Fruit fly (Drosophila melanogaster) whole organism, embryonic: ENCODE measurements around the gene velo.
A peak's percentile ranks its signal among the peaks of the same experiment; 100 is the strongest.

Experiments
- Bgb ChIP-seq: fragments of 200-800 bp; sonication (Bioruptor generic); IDR thresholded peaks from 2 replicates; pipeline ENCODE4 v1.3.6; 2022; ENCODE audit warnings: missing biosample characterization, missing genetic modification characterization; ENCODE audit not compliant: partially characterized antibody
- Blimp-1 ChIP-seq: fragments of 200-800 bp; sonication (Bioruptor generic); optimal IDR thresholded peaks from 3 replicates; lab custom pipeline; 2018; ENCODE audit warnings: missing biosample characterization, missing genetic modification characterization, mild to moderate bottlenecking, moderate library complexity, missing genetic modification reagents
- BtbVII ChIP-seq: fragments of 200-800 bp; sonication (Bioruptor generic); optimal IDR thresholded peaks from 3 replicates; lab custom pipeline; 2017; ENCODE audit warnings: missing biosample characterization, mild to moderate bottlenecking, missing genetic modification characterization
- CG10267 ChIP-seq: fragments of 200-800 bp; sonication (Bioruptor generic); optimal IDR thresholded peaks from 2 replicates; lab custom pipeline; 2018; ENCODE audit warnings: missing biosample characterization, mild to moderate bottlenecking, missing genetic modification characterization, moderate library complexity
- CG11560 ChIP-seq: fragments of 200-800 bp; sonication (Bioruptor generic); IDR thresholded peaks from 3 replicates; pipeline ENCODE4 v1.3.6; 2022; ENCODE audit warnings: missing biosample characterization, missing genetic modification characterization
- CG12236 ChIP-seq: fragments of 200-800 bp; sonication (Bioruptor generic); optimal IDR thresholded peaks from 2 replicates; lab custom pipeline; 2016; ENCODE audit warnings: missing biosample characterization, missing genetic modification characterization
- CG15696 ChIP-seq: fragments of 200-800 bp; sonication (Bioruptor generic); optimal IDR thresholded peaks from 2 replicates; lab custom pipeline; 2019; ENCODE audit warnings: missing biosample characterization, mild to moderate bottlenecking, missing genetic modification characterization, moderate library complexity
- CG16815 ChIP-seq: fragments of 200-800 bp; sonication (Bioruptor generic); optimal IDR thresholded peaks from 3 replicates; lab custom pipeline; 2017; ENCODE audit warnings: missing biosample characterization, mild to moderate bottlenecking, missing genetic modification characterization
- CG18011 ChIP-seq: fragments of 200-800 bp; sonication (Bioruptor generic); optimal IDR thresholded peaks from 2 replicates; lab custom pipeline; 2017; ENCODE audit warnings: missing biosample characterization, missing genetic modification characterization, mild to moderate bottlenecking, moderate library complexity, missing genotype
- CG18619 ChIP-seq: fragments of 200-800 bp; sonication (Bioruptor generic); optimal IDR thresholded peaks from 3 replicates; lab custom pipeline; 2017; ENCODE audit warnings: missing biosample characterization, mild to moderate bottlenecking, missing genetic modification characterization
- CG18764 ChIP-seq: fragments of 200-800 bp; sonication (Bioruptor generic); optimal IDR thresholded peaks from 3 replicates; lab custom pipeline; 2016; ENCODE audit warnings: missing biosample characterization, missing genetic modification characterization
- CG31365 ChIP-seq: fragments of 200-800 bp; sonication (Bioruptor generic); optimal IDR thresholded peaks from 2 replicates; lab custom pipeline; 2018; ENCODE audit warnings: missing biosample characterization, mild to moderate bottlenecking, missing genetic modification characterization
- CG42726 ChIP-seq: fragments of 200-800 bp; sonication (Bioruptor generic); IDR thresholded peaks from 2 replicates; pipeline ENCODE4 v1.3.6; 2022; ENCODE audit warnings: missing biosample characterization, missing genetic modification characterization; ENCODE audit not compliant: partially characterized antibody
- CG7556 ChIP-seq: fragments of 200-800 bp; sonication (Bioruptor generic); optimal IDR thresholded peaks from 2 replicates; lab custom pipeline; 2017; ENCODE audit warnings: missing biosample characterization, mild to moderate bottlenecking, missing genetic modification characterization
- CG7786 ChIP-seq: fragments of 200-800 bp; sonication (Bioruptor generic); optimal IDR thresholded peaks from 2 replicates; lab custom pipeline; 2016; ENCODE audit warnings: missing biosample characterization, missing genetic modification characterization
- CG8089 ChIP-seq: fragments of 200-800 bp; sonication (Bioruptor generic); optimal IDR thresholded peaks from 3 replicates; lab custom pipeline; 2016; ENCODE audit warnings: missing biosample characterization, missing genetic modification characterization
- CG9437 ChIP-seq: fragments of 200-800 bp; sonication (Bioruptor generic); optimal IDR thresholded peaks from 2 replicates; lab custom pipeline; 2018; ENCODE audit warnings: missing biosample characterization, mild to moderate bottlenecking, missing genetic modification characterization
- CG9932 ChIP-seq: fragments of 200-800 bp; sonication (Bioruptor generic); IDR thresholded peaks from 2 replicates; pipeline ENCODE4 v1.3.6; 2022; ENCODE audit warnings: missing biosample characterization, missing genetic modification characterization
- CrebB ChIP-seq: fragments of 200-800 bp; sonication (Bioruptor generic); optimal IDR thresholded peaks from 3 replicates; lab custom pipeline; 2018; ENCODE audit warnings: missing biosample characterization, mild to moderate bottlenecking, missing genetic modification characterization
- Dek ChIP-seq: fragments of 200-800 bp; sonication (Bioruptor generic); optimal IDR thresholded peaks from 3 replicates; lab custom pipeline; 2019; ENCODE audit warnings: missing biosample characterization, mild to moderate bottlenecking, missing genetic modification characterization, moderate library complexity
- Fer1 ChIP-seq: fragments of 200-800 bp; sonication (Bioruptor generic); optimal IDR thresholded peaks from 2 replicates; lab custom pipeline; 2017; ENCODE audit warnings: missing biosample characterization, mild to moderate bottlenecking, missing genetic modification characterization
- HLH3B ChIP-seq: fragments of 200-800 bp; sonication (Bioruptor generic); IDR thresholded peaks from 2 replicates; pipeline ENCODE4 v1.3.6; 2022; ENCODE audit warnings: missing biosample characterization, missing genetic modification characterization
- Hr51 ChIP-seq, 2 experiments: fragments of 200-800 bp; sonication (Bioruptor generic); optimal IDR thresholded peaks; 2 replicates in 1 of 2; 3 replicates in 1 of 2; lab custom pipeline; 2016 to 2018; ENCODE audit warnings: missing biosample characterization in 2 of 2, missing genetic modification characterization in 2 of 2, mild to moderate bottlenecking in 1 of 2, moderate library complexity in 1 of 2
- Lim3 ChIP-seq: fragments of 200-800 bp; sonication (Bioruptor generic); IDR thresholded peaks from 2 replicates; pipeline ENCODE4 v1.3.6; 2022; ENCODE audit warnings: missing biosample characterization, missing genetic modification characterization
- Oli ChIP-seq: fragments of 200-800 bp; sonication (Bioruptor generic); optimal IDR thresholded peaks from 2 replicates; lab custom pipeline; 2018; ENCODE audit warnings: missing biosample characterization, mild to moderate bottlenecking, missing genetic modification characterization, moderate library complexity
- Opbp ChIP-seq: fragments of 200-800 bp; sonication (Bioruptor generic); IDR thresholded peaks from 3 replicates; pipeline ENCODE4 v1.3.6; 2022; ENCODE audit warnings: missing biosample characterization, missing genetic modification characterization; ENCODE audit not compliant: partially characterized antibody
- PHDP ChIP-seq: fragments of 200-800 bp; sonication (Bioruptor generic); optimal IDR thresholded peaks from 3 replicates; lab custom pipeline; 2018; ENCODE audit warnings: missing biosample characterization, mild to moderate bottlenecking, missing genetic modification characterization, moderate library complexity
- Sry-β ChIP-seq: fragments of 200-800 bp; sonication (Bioruptor generic); optimal IDR thresholded peaks from 2 replicates; lab custom pipeline; 2018; ENCODE audit warnings: missing biosample characterization, mild to moderate bottlenecking, missing genetic modification characterization, moderate library complexity
- bab2 ChIP-seq: fragments of 200-800 bp; sonication (Bioruptor generic); optimal IDR thresholded peaks from 2 replicates; lab custom pipeline; 2016; ENCODE audit warnings: missing biosample characterization, missing genetic modification characterization
- bcd ChIP-seq: fragments of 200-800 bp; sonication (Bioruptor generic); optimal IDR thresholded peaks from 2 replicates; lab custom pipeline; 2017; ENCODE audit warnings: missing biosample characterization, mild to moderate bottlenecking, missing genetic modification characterization
- cas ChIP-seq: fragments of 200-800 bp; sonication (Bioruptor generic); IDR thresholded peaks from 2 replicates; pipeline ENCODE4 v1.3.6; 2022; ENCODE audit warnings: missing biosample characterization, missing genetic modification characterization
- cato ChIP-seq: fragments of 200-800 bp; sonication (Bioruptor generic); optimal IDR thresholded peaks from 2 replicates; lab custom pipeline; 2016; ENCODE audit warnings: missing biosample characterization, missing genetic modification characterization, borderline replicate concordance
- caup ChIP-seq: fragments of 200-800 bp; sonication (Bioruptor generic); optimal IDR thresholded peaks from 3 replicates; lab custom pipeline; 2017; ENCODE audit warnings: missing biosample characterization, mild to moderate bottlenecking, missing genetic modification characterization, moderate library complexity; ENCODE audit not compliant: severe bottlenecking
- chif ChIP-seq, 2 experiments: fragments of 200-800 bp; sonication (Bioruptor generic); optimal IDR thresholded peaks; 3 replicates each; lab custom pipeline; 2016; ENCODE audit warnings: missing biosample characterization in 2 of 2, missing genetic modification characterization in 2 of 2
- crol ChIP-seq: fragments of 200-800 bp; sonication (Bioruptor generic); IDR thresholded peaks from 2 replicates; pipeline ENCODE4 v1.3.6; 2022; ENCODE audit warnings: missing biosample characterization, missing genetic modification characterization
- exex ChIP-seq: fragments of 200-800 bp; sonication (Bioruptor generic); optimal IDR thresholded peaks from 4 replicates; lab custom pipeline; 2018; ENCODE audit warnings: missing biosample characterization, mild to moderate bottlenecking, missing genetic modification characterization, moderate library complexity
- fu2 ChIP-seq: fragments of 200-800 bp; sonication (Bioruptor generic); optimal IDR thresholded peaks from 2 replicates; lab custom pipeline; 2016; ENCODE audit warnings: missing biosample characterization, missing genetic modification characterization
- jumu ChIP-seq: fragments of 200-800 bp; sonication (Bioruptor generic); optimal IDR thresholded peaks from 3 replicates; lab custom pipeline; 2016; ENCODE audit warnings: missing biosample characterization, missing genetic modification characterization
- klu ChIP-seq: fragments of 200-800 bp; sonication (Bioruptor generic); IDR thresholded peaks from 2 replicates; pipeline ENCODE4 v1.3.6; 2022; ENCODE audit warnings: missing biosample characterization, missing genetic modification characterization
- org-1 ChIP-seq: fragments of 200-800 bp; sonication (Bioruptor generic); optimal IDR thresholded peaks from 2 replicates; lab custom pipeline; 2017; ENCODE audit warnings: missing biosample characterization, missing genetic modification characterization
- pfk ChIP-seq: fragments of 200-800 bp; sonication (Bioruptor generic); optimal IDR thresholded peaks from 2 replicates; lab custom pipeline; 2018; ENCODE audit warnings: missing biosample characterization, mild to moderate bottlenecking, missing genetic modification characterization, moderate library complexity
- pho ChIP-seq: fragments of 200-800 bp; sonication (Bioruptor generic); optimal IDR thresholded peaks from 2 replicates; lab custom pipeline; 2016; ENCODE audit warnings: missing biosample characterization, missing genetic modification characterization
- pita ChIP-seq: fragments of 200-800 bp; sonication (Bioruptor generic); optimal IDR thresholded peaks from 2 replicates; lab custom pipeline; 2017; ENCODE audit warnings: missing biosample characterization, mild to moderate bottlenecking, missing genetic modification characterization
- sc ChIP-seq, 3 experiments: fragments of >200 bp in 2 of 3; fragments of 200-800 bp in 1 of 3; sonication (Bioruptor generic) in 1 of 3; optimal IDR thresholded peaks; 2 replicates in 2 of 3; 3 replicates in 1 of 3; lab custom pipeline; 2017; ENCODE audit warnings: mild to moderate bottlenecking in 1 of 3, missing biosample characterization in 1 of 3, missing genetic modification characterization in 1 of 3, missing genetic modification reagents in 1 of 3
- scrt ChIP-seq: fragments of 200-800 bp; sonication (Bioruptor generic); optimal IDR thresholded peaks from 2 replicates; lab custom pipeline; 2018; ENCODE audit warnings: missing biosample characterization, mild to moderate bottlenecking, missing genetic modification characterization, moderate library complexity
- shn ChIP-seq: fragments of 200-800 bp; sonication (Bioruptor generic); optimal IDR thresholded peaks from 3 replicates; lab custom pipeline; 2016; ENCODE audit warnings: missing biosample characterization, missing genetic modification characterization
- sim ChIP-seq: fragments of 200-800 bp; sonication (Bioruptor generic); IDR thresholded peaks from 2 replicates; pipeline ENCODE4 v1.3.6; 2022; ENCODE audit warnings: missing biosample characterization, missing genetic modification characterization
- tgo ChIP-seq: fragments of 200-800 bp; sonication (Bioruptor generic); IDR thresholded peaks from 3 replicates; pipeline ENCODE4 v1.3.6; 2022; ENCODE audit warnings: missing biosample characterization, missing genetic modification characterization
- vfl ChIP-seq: fragments of 200-800 bp; sonication (Bioruptor generic); optimal IDR thresholded peaks from 2 replicates; lab custom pipeline; 2016; ENCODE audit warnings: missing biosample characterization, missing genetic modification characterization
- yki ChIP-seq: fragments of >200 bp; optimal IDR thresholded peaks from 3 replicates; lab custom pipeline; 2018

The velo gene

dm6 chr3L:6705865-6706264, 46.7 kb downstream of the velo start (continued):
- TF ChIP-seq fu2 (GFP tag; lab: Kevin White, UChicago) (no peak), CG31365 (tag; lab: Kevin White, UChicago) (no peak), chif (GFP tag; optimal IDR thresholded peaks at IDR 0.05; lab: Kevin White, UChicago) (peak in 1 of 2 experiments; percentile 31), sc (optimal IDR thresholded peaks at IDR 0.05; lab: Kevin White, UChicago) (no peak), sc (GFP tag; optimal IDR thresholded peaks at IDR 0.05; lab: Kevin White, UChicago) (peak; percentile 12), Sry-β (GFP tag; lab: Kevin White, UChicago) (no peak), klu (GFP tag; lab: Robert Waterston, UW) (no peak), CG9932 (GFP tag; lab: Robert Waterston, UW) (no peak), CG16815 (peak; percentile 28), jumu (GFP tag; lab: Kevin White, UChicago) (no peak), Fer1 (GFP tag; lab: Kevin White, UChicago) (peak; percentile 54), CG10267 (tag; lab: Kevin White, UChicago) (peak; percentile 55), CG42726 (GFP tag; lab: Robert Waterston, UW) (no peak), bab2 (GFP tag; lab: Kevin White, UChicago) (peak; percentile 51), CG9437 (GFP tag; lab: Kevin White, UChicago) (peak; percentile 12), shn (no peak), org-1 (GFP tag; lab: Kevin White, UChicago) (peak; percentile 15), Bgb (GFP tag; lab: Robert Waterston, UW) (no peak), HLH3B (GFP tag; lab: Robert Waterston, UW) (peak; percentile 61), caup (GFP tag; lab: Kevin White, UChicago) (peak; percentile 17), cato (GFP tag; lab: Kevin White, UChicago) (no peak), Opbp (GFP tag; lab: Robert Waterston, UW) (no peak), pita (GFP tag; lab: Kevin White, UChicago) (no peak), Blimp-1 (GFP tag; lab: Kevin White, UChicago) (peak; percentile 74), vfl (no peak), CG11560 (tag; lab: Robert Waterston, UW) (no peak), scrt (GFP tag; lab: Kevin White, UChicago) (peak; percentile 48), pfk (GFP tag; lab: Kevin White, UChicago) (no peak), CG12236 (GFP tag; lab: Kevin White, UChicago) (no peak), Lim3 (GFP tag; lab: Robert Waterston, UW) (no peak), CG18011 (GFP tag; lab: Kevin White, UChicago) (no peak), CG18619 (GFP tag; lab: Kevin White, UChicago) (peak; percentile 37), CG7786 (GFP tag; lab: Kevin White, UChicago) (no peak), PHDP (peak; percentile 75), tgo (GFP tag; lab: Robert Waterston, UW) (peak; percentile 62), CG8089 (GFP tag; lab: Kevin White, UChicago) (no peak), pho (GFP tag; lab: Kevin White, UChicago) (no peak), CrebB (tag; lab: Kevin White, UChicago) (no peak), Hr51 (GFP tag; optimal IDR thresholded peaks at IDR 0.05; lab: Kevin White, UChicago) (peak in 1 of 2 experiments; percentile 86), Oli (peak; percentile 70), CG15696 (tag; lab: Kevin White, UChicago) (peak; percentile 35), exex (tag; lab: Kevin White, UChicago) (no peak), Dek (tag; lab: Kevin White, UChicago) (no peak), CG18764 (GFP tag; lab: Kevin White, UChicago) (no peak), crol (no peak), BtbVII (peak; percentile 52), cas (no peak), bcd (GFP tag; lab: Kevin White, UChicago) (peak; percentile 33), yki (no peak), sim (no peak), CG7556 (peak; percentile 41)
